Fruit fly (Drosophila melanogaster): ENCODE measurements around the gene CG2258.
A peak's percentile ranks its signal among the peaks of the same experiment; 100 is the strongest.

The CG2258 gene

DNA sequence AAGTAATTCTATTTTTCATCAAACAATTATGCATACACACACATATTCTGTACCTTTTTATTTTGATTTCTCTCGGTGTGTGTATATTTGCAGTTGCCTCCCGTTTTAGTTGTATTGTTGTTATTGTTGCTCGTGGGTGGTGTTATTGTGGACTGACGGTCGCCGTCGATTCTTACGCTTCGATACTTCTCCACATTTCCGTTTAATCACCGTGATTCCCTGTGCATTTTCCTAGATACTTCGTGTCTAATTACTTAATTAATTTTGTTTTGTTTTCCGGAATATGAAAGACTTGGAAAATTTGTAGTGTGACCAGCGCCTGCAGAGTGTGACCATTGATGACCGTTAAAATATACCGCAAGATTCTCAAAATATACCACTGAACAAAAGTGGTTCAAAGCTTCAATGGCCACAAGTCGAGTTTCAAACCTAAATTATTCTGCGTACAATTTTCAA is 8.1 kb downstream of the CG2258 start, which contains the start of gene UbcE2H (continued):
- peak; percentile 6 for TF ChIP-seq CG8924 (tag; optimal IDR thresholded peaks at IDR 0.05)
- no peak for TF ChIP-seq jing (GFP tag; optimal IDR thresholded peaks at IDR 0.05)
- TF ChIP-seq CG17829 (tag; optimal IDR thresholded peaks at IDR 0.05): peak; percentile 5
- no peak for TF ChIP-seq nerfin-2 (GFP tag; IDR thresholded peaks at IDR 0.05; ENCODE audit: partially characterized antibody)
- TF ChIP-seq Hr78 (GFP tag; optimal IDR thresholded peaks at IDR 0.05): peak in 1 of 2 experiments; percentile 30
- TF ChIP-seq CoRest (tag; optimal IDR thresholded peaks at IDR 0.05): peak; percentile 60
- TF ChIP-seq BtbVII (GFP tag; optimal IDR thresholded peaks at IDR 0.05): peak; percentile 6
- peak; percentile 98 for TF ChIP-seq Myb (GFP tag; optimal IDR thresholded peaks at IDR 0.05)
- no peak for TF ChIP-seq Scr (GFP tag; IDR thresholded peaks at IDR 0.05; ENCODE audit: partially characterized antibody)
- no peak for TF ChIP-seq CG17912 (GFP tag; optimal IDR thresholded peaks at IDR 0.05)
- TF ChIP-seq CG10267 (tag; optimal IDR thresholded peaks at IDR 0.05): peak; percentile 29
- TF ChIP-seq zf30C (GFP tag; optimal IDR thresholded peaks at IDR 0.05): peak; percentile 27
- no peak for TF ChIP-seq CG11093 (GFP tag; IDR thresholded peaks at IDR 0.05)
- peak; percentile 54 for TF ChIP-seq cg (GFP tag; optimal IDR thresholded peaks at IDR 0.05)
- peak; percentile 41 for TF ChIP-seq CG12659 (GFP tag; optimal IDR thresholded peaks at IDR 0.05)
- TF ChIP-seq CG17186 (GFP tag; optimal IDR thresholded peaks at IDR 0.05): peak; percentile 23
- no peak for TF ChIP-seq Meics (GFP tag; optimal IDR thresholded peaks at IDR 0.05)
- no peak for TF ChIP-seq fd3F (GFP tag; optimal IDR thresholded peaks at IDR 0.05)
- TF ChIP-seq insv (GFP tag; optimal IDR thresholded peaks at IDR 0.05): peak in 1 of 2 experiments; percentile 7
- TF ChIP-seq CG17568 (GFP tag; optimal IDR thresholded peaks at IDR 0.05): peak; percentile 14
- TF ChIP-seq Ets97D (GFP tag; optimal IDR thresholded peaks at IDR 0.05): peak; percentile 91
- TF ChIP-seq HmgD (GFP tag; optimal IDR thresholded peaks at IDR 0.05): peak; percentile 27
- peak; percentile 13 for TF ChIP-seq CG11504 (tag; optimal IDR thresholded peaks at IDR 0.05)
- peak; percentile 49 for TF ChIP-seq BEAF-32 (GFP tag; optimal IDR thresholded peaks at IDR 0.05)
- peak; percentile 63 for TF ChIP-seq MESR4 (GFP tag; optimal IDR thresholded peaks at IDR 0.05)
- TF ChIP-seq CG9797 (GFP tag; optimal IDR thresholded peaks at IDR 0.05): peak; percentile 92
- peak; percentile 8 for TF ChIP-seq CG1529 (GFP tag; optimal IDR thresholded peaks at IDR 0.05)
- peak; percentile 29 for TF ChIP-seq CG1233 (GFP tag; optimal IDR thresholded peaks at IDR 0.05)
- no peak for TF ChIP-seq Atf6 (GFP tag; IDR thresholded peaks at IDR 0.05)
- peak; percentile 39 for TF ChIP-seq HmgZ (tag; optimal IDR thresholded peaks at IDR 0.05)
- peak; percentile 37; the same call in 1 of the 2 replicates for TF ChIP-seq CG3847 (GFP tag; IDR thresholded peaks at IDR 0.05)
- TF ChIP-seq CG1024 (GFP tag; IDR thresholded peaks at IDR 0.05): no peak
- peak; percentile 71 for TF ChIP-seq CG1603 (tag; optimal IDR thresholded peaks at IDR 0.05)
- no peak for TF ChIP-seq Hey (tag; optimal IDR thresholded peaks at IDR 0.05)
- TF ChIP-seq phol (tag; optimal IDR thresholded peaks at IDR 0.05): peak; percentile 33
- TF ChIP-seq CrebB (tag; optimal IDR thresholded peaks at IDR 0.05): no peak
- TF ChIP-seq knrl (GFP tag; IDR thresholded peaks at IDR 0.05; ENCODE audit: partially characterized antibody): peak; percentile 19; the same call in 1 of the 3 replicates
- TF ChIP-seq Trl (optimal IDR thresholded peaks at IDR 0.05): no peak
- TF ChIP-seq Trl (GFP tag; optimal IDR thresholded peaks at IDR 0.05): no peak
- peak; percentile 46 for TF ChIP-seq Sry-δ (GFP tag; optimal IDR thresholded peaks at IDR 0.05)

All from whole organism, embryonic.